Fruit fly (Drosophila melanogaster): ENCODE data around the gene Gbeta5.

Gene Gbeta5

DNA sequence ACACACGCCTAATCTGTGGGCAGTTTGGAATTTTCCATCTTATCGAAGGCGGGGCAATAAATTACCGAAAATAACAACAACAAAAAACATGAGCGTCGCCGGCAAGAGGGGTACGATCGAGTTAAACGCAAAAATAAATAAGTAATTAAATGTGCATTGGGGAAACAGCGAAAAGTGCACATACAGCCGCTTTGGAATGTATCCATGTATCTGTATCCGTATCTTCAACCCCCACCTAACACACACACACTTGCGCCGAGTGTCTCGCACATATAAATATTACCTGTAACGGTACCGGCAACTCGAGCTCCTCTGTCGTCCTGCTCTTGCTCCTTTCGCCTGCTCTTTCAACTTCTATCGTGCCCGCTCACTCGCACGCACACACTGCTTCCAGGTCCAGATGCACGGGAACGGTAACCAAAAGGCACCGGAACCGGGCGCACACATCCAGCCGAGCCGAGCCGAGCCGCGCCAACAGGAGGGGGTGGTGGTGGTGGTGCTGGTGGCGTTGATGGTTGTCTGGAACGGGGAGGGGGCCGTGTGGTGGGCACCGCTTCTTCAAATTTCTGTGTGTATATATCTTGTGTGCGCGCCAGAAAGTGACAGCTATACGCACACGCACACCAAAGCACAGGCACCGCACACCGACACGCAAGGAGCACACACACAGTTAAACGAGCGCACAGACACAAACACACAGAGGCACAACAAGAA lies 10.6 kb downstream of the Gbeta5 start (continued):
- TF ChIP-seq bigmax (GFP tag; optimal IDR thresholded peaks at IDR 0.05) (no peak), Antp (GFP tag; optimal IDR thresholded peaks at IDR 0.05) (peak; percentile 28), btn (GFP tag; optimal IDR thresholded peaks at IDR 0.05) (no peak), CG12769 (tag; optimal IDR thresholded peaks at IDR 0.05) (peak; percentile 96), tup (GFP tag; optimal IDR thresholded peaks at IDR 0.05) (no peak), hkb (optimal IDR thresholded peaks at IDR 0.05) (no peak), hkb (GFP tag; IDR thresholded peaks at IDR 0.05) (no peak), zfh1 (GFP tag; IDR thresholded peaks at IDR 0.05) (no peak), hth (optimal IDR thresholded peaks at IDR 0.05) (no peak), en (GFP tag; optimal IDR thresholded peaks at IDR 0.05) (no peak), gsb (GFP tag; IDR thresholded peaks at IDR 0.05) (no peak), CG11093 (GFP tag; IDR thresholded peaks at IDR 0.05) (no peak), CG17802 (tag; optimal IDR thresholded peaks at IDR 0.05) (no peak), CG14860 (GFP tag; IDR thresholded peaks at IDR 0.05; ENCODE audit: partially characterized antibody) (no peak), E2f2 (GFP tag; IDR thresholded peaks at IDR 0.05) (no peak), bcd (GFP tag; optimal IDR thresholded peaks at IDR 0.05) (peak; percentile 31), danr (GFP tag; IDR thresholded peaks at IDR 0.05) (no peak), h (optimal IDR thresholded peaks at IDR 0.05) (no peak), Ptx1 (GFP tag; IDR thresholded peaks at IDR 0.05) (no peak), CG16813 (GFP tag; IDR thresholded peaks at IDR 0.05; ENCODE audit: partially characterized antibody) (no peak), ATbp (GFP tag; optimal IDR thresholded peaks at IDR 0.05) (no peak), Rfx (GFP tag; IDR thresholded peaks at IDR 0.05) (peak; percentile 45; the same call in 1 of the 2 replicates), CG9215 (GFP tag; IDR thresholded peaks at IDR 0.05) (no peak), sd (tag; optimal IDR thresholded peaks at IDR 0.05) (peak; percentile 87), tll (GFP tag; optimal IDR thresholded peaks at IDR 0.05) (no peak), CG11723 (GFP tag; optimal IDR thresholded peaks at IDR 0.05) (no peak), Oaz (GFP tag; IDR thresholded peaks at IDR 0.05) (no peak), CG10321 (GFP tag; IDR thresholded peaks at IDR 0.05) (peak; percentile 90), Dip2 (GFP tag; IDR thresholded peaks at IDR 0.05) (no peak), sr (GFP tag; IDR thresholded peaks at IDR 0.05) (no peak), Asciz (GFP tag; optimal IDR thresholded peaks at IDR 0.05) (no peak), CG3407 (GFP tag; optimal IDR thresholded peaks at IDR 0.05) (no peak), Gsc (GFP tag; IDR thresholded peaks at IDR 0.05) (no peak), Vsx1 (GFP tag; optimal IDR thresholded peaks at IDR 0.05) (no peak), hbn (GFP tag; IDR thresholded peaks at IDR 0.05; ENCODE audit: partially characterized antibody) (no peak), HLH54F (GFP tag; optimal IDR thresholded peaks at IDR 0.05) (peak; percentile 23), HLHmδ (GFP tag; optimal IDR thresholded peaks at IDR 0.05) (no peak), CG8388 (GFP tag; optimal IDR thresholded peaks at IDR 0.05) (no peak), CG31441 (GFP tag; IDR thresholded peaks at IDR 0.05) (no peak), B-H2 (GFP tag; optimal IDR thresholded peaks at IDR 0.05) (no peak), Ada2b (GFP tag; IDR thresholded peaks at IDR 0.05) (no peak), Sox100B (GFP tag; optimal IDR thresholded peaks at IDR 0.05) (peak; percentile 9), Med (GFP tag) (peak; percentile 83), Hr78 (GFP tag; optimal IDR thresholded peaks at IDR 0.05) (no peak), crol (GFP tag; IDR thresholded peaks at IDR 0.05) (peak; percentile 99), CG9727 (GFP tag; optimal IDR thresholded peaks at IDR 0.05) (peak; percentile 42), unpg (GFP tag; optimal IDR thresholded peaks at IDR 0.05) (peak; percentile 28), CG9817 (tag; optimal IDR thresholded peaks at IDR 0.05) (no peak), zen (tag; optimal IDR thresholded peaks at IDR 0.05) (no peak), CG17385 (GFP tag; optimal IDR thresholded peaks at IDR 0.05) (no peak), dpn (GFP tag; optimal IDR thresholded peaks at IDR 0.05) (peak in 1 of 2 experiments; percentile 57)

All from whole organism, embryonic.